Worm (Caenorhabditis elegans) whole organism, L4/young adult: ENCODE results near the gene Y38H6C.9.
"Not testable (repeated sequence)": the region's sequence is repeated elsewhere in the genome, so short reads cannot be mapped to it uniquely, and the experiment has no call there.

ENCODE experiments used
- W03F9.2 ChIP-seq: fragments of 150-350 bp; optimal IDR thresholded peaks from 2 replicates; lab custom pipeline; 2014; ENCODE audit warnings: missing biosample characterization, missing genetic modification characterization
- dao-5 ChIP-seq: sonication (generic microtip); optimal IDR thresholded peaks from 2 replicates; lab custom pipeline; 2016; ENCODE audit warnings: missing genotype, missing genetic modification characterization, moderate library complexity, missing compliant biosample characterization
- him-1 ChIP-seq: sonication (generic microtip); optimal IDR thresholded peaks from 2 replicates; lab custom pipeline; 2016; ENCODE audit warnings: missing genotype, missing genetic modification reagents, missing genetic modification characterization, missing compliant biosample characterization

Gene Y38H6C.9

ce11 chrV:20522219-20522618, at the start of gene Y38H6C.9, which contains the start of gene fbxa-150:
Y38H6C.9 (minus strand) TSS chrV:20522270.
fbxa-150 (plus strand) TSS chrV:20522598.
- TF ChIP-seq W03F9.2 (tag; lab: Kevin White, UChicago) (no peak), dao-5 (tag; lab: Kevin White, UChicago) (no peak), him-1 (tag; lab: Kevin White, UChicago) (no peak)

ce11 chrV:20568995-20569394, 46.9 kb upstream of the Y38H6C.9 start, which contains the start of gene F26F2.4:
F26F2.4 (plus strand) TSS chrV:20569295.
- not testable (repeated sequence) for TF ChIP-seq W03F9.2, dao-5, him-1 (tag; lab: Kevin White, UChicago)

ce11 chrV:20566454-20566853, 44.4 kb upstream of the Y38H6C.9 start, which contains the start of gene F26F2.3:
F26F2.3 (minus strand) TSS chrV:20566554.
- TF ChIP-seq him-1 (tag; lab: Kevin White, UChicago) = no peak
- no peak for TF ChIP-seq W03F9.2 (tag; lab: Kevin White, UChicago)
- TF ChIP-seq dao-5 (tag; lab: Kevin White, UChicago) = no peak

- not testable (repeated sequence) for TF ChIP-seq him-1, dao-5, W03F9.2 (tag; lab: Kevin White, UChicago)
Measured at ce11 chrV:20564054-20564453, 42.0 kb upstream of the Y38H6C.9 start, which contains the start of gene F26F2.13. F26F2.13 (plus strand) TSS chrV:20564354.

- TF ChIP-seq dao-5 (tag; lab: Kevin White, UChicago) = no peak
- TF ChIP-seq him-1 (tag; lab: Kevin White, UChicago) = no peak
- no peak for TF ChIP-seq W03F9.2 (tag; lab: Kevin White, UChicago)
Measured at ce11 chrV:20561795-20562194, 39.7 kb upstream of the Y38H6C.9 start, which contains the start of gene F26F2.1. F26F2.1 (minus strand) TSS chrV:20561895.

- TF ChIP-seq W03F9.2 (tag; lab: Kevin White, UChicago) (no peak), dao-5 (tag; lab: Kevin White, UChicago) (no peak)
Measured at ce11 chrV:20558270-20558669, 36.2 kb upstream of the Y38H6C.9 start, which contains the start of gene abf-4. abf-4 (minus strand) TSS chrV:20558370.

ce11 chrV:20556260-20556659, 34.2 kb upstream of the Y38H6C.9 start, which contains the start of gene Y38H6C.23:
Y38H6C.23 (minus strand) TSS chrV:20556360.
- TF ChIP-seq dao-5 (tag; lab: Kevin White, UChicago) (no peak), him-1 (tag; lab: Kevin White, UChicago) (no peak), W03F9.2 (tag; lab: Kevin White, UChicago) (no peak)

ce11 chrV:20555120-20555519, 33.0 kb upstream of the Y38H6C.9 start, which contains the start of gene Y38H6C.21:
Y38H6C.21 (minus strand) TSS chrV:20555267.
- TF ChIP-seq him-1 (tag; lab: Kevin White, UChicago) (no peak), W03F9.2 (tag; lab: Kevin White, UChicago) (no peak), dao-5 (tag; lab: Kevin White, UChicago) (no peak)

ce11 chrV:20552971-20553370, 30.9 kb upstream of the Y38H6C.9 start, which contains the start of gene vmo-1:
vmo-1 (minus strand) TSS chrV:20553071.
- no peak for TF ChIP-seq dao-5 (tag; lab: Kevin White, UChicago)
- no peak for TF ChIP-seq him-1 (tag; lab: Kevin White, UChicago)
- no peak for TF ChIP-seq W03F9.2 (tag; lab: Kevin White, UChicago)

- no peak for TF ChIP-seq him-1 (tag; lab: Kevin White, UChicago)
- TF ChIP-seq dao-5 (tag; lab: Kevin White, UChicago) = no peak
- no peak for TF ChIP-seq W03F9.2 (tag; lab: Kevin White, UChicago)
Measured at ce11 chrV:20551096-20551495, 29.0 kb upstream of the Y38H6C.9 start, which contains the start of gene Y38H6C.20. Y38H6C.20 (minus strand) TSS chrV:20551196.

ce11 chrV:20547048-20547447, 25.0 kb upstream of the Y38H6C.9 start, which contains the start of gene Y38H6C.18:
Y38H6C.18 (minus strand) TSS chrV:20547148.
- TF ChIP-seq him-1 (tag; lab: Kevin White, UChicago) (no peak), W03F9.2 (tag; lab: Kevin White, UChicago) (no peak), dao-5 (tag; lab: Kevin White, UChicago) (no peak)

- TF ChIP-seq W03F9.2 (tag; lab: Kevin White, UChicago) = no peak
- TF ChIP-seq him-1 (tag; lab: Kevin White, UChicago) = no peak
- no peak for TF ChIP-seq dao-5 (tag; lab: Kevin White, UChicago)
Measured at ce11 chrV:20545742-20546141, 23.7 kb upstream of the Y38H6C.9 start.

- TF ChIP-seq him-1 (tag; lab: Kevin White, UChicago) (no peak), dao-5 (tag; lab: Kevin White, UChicago) (no peak), W03F9.2 (tag; lab: Kevin White, UChicago) (no peak)
Measured at ce11 chrV:20544610-20545009, 22.5 kb upstream of the Y38H6C.9 start.

ce11 chrV:20544092-20544491, 22.0 kb upstream of the Y38H6C.9 start, which contains the start of gene slc-36.3:
slc-36.3 (minus strand) TSS chrV:20544192.
- TF ChIP-seq him-1 (tag; lab: Kevin White, UChicago) (no peak), W03F9.2 (tag; lab: Kevin White, UChicago) (no peak), dao-5 (tag; lab: Kevin White, UChicago) (no peak)
